Fruit fly (Drosophila melanogaster) whole organism, adult: ENCODE data around the gene CG3632.

ENCODE experiments used
- CG11617 ChIP-seq: fragments of 200-800 bp; sonication (Bioruptor generic); optimal IDR thresholded peaks from 2 replicates; lab custom pipeline; 2017; ENCODE audit warnings: mild to moderate bottlenecking, missing biosample characterization, missing genetic modification reagents, missing genetic modification characterization
- CG33017 ChIP-seq: fragments of 200-800 bp; sonication (Bioruptor generic); optimal IDR thresholded peaks from 2 replicates; lab custom pipeline; 2018; ENCODE audit warnings: missing biosample characterization, mild to moderate bottlenecking, missing genetic modification characterization, moderate library complexity
- Hr96 ChIP-seq: fragments of 200-800 bp; sonication (Bioruptor generic); optimal IDR thresholded peaks from 2 replicates; lab custom pipeline; 2016; ENCODE audit warnings: missing biosample characterization, missing genetic modification characterization
- bab1 ChIP-seq: fragments of 200-800 bp; sonication (Bioruptor generic); optimal IDR thresholded peaks from 3 replicates; lab custom pipeline; 2019; ENCODE audit warnings: missing biosample characterization, mild to moderate bottlenecking, missing genetic modification characterization, moderate library complexity
- cic ChIP-seq: fragments of 200-800 bp; sonication (Bioruptor generic); optimal IDR thresholded peaks from 2 replicates; lab custom pipeline; 2017; ENCODE audit warnings: missing biosample characterization, mild to moderate bottlenecking, missing genetic modification characterization, moderate library complexity
- kay ChIP-seq: fragments of 200-800 bp; sonication (Bioruptor generic); peaks from one replicate; lab custom pipeline; 2016; ENCODE audit warnings: missing biosample characterization, missing genetic modification characterization, borderline replicate concordance
- ovo ChIP-seq: fragments of 200-800 bp; sonication (Bioruptor generic); optimal IDR thresholded peaks from 2 replicates; lab custom pipeline; 2016; ENCODE audit warnings: missing biosample characterization, missing genetic modification characterization
- tj ChIP-seq: fragments of 200-800 bp; sonication (Bioruptor generic); optimal IDR thresholded peaks from 3 replicates; lab custom pipeline; 2017; ENCODE audit warnings: missing biosample characterization, mild to moderate bottlenecking, missing genetic modification characterization, moderate library complexity
- toe ChIP-seq: fragments of 200-800 bp; sonication (Bioruptor generic); optimal IDR thresholded peaks from 2 replicates; lab custom pipeline; 2016; ENCODE audit warnings: missing biosample characterization, missing genetic modification characterization

dm6 chrX:16297618-16298017, 1.1 kb downstream of the CG3632 start, which contains the start of gene ERp44:
- no peak for TF ChIP-seq Hr96
- TF ChIP-seq CG33017 (tag; lab: Kevin White, UChicago): no peak
- TF ChIP-seq ovo (GFP tag; lab: Kevin White, UChicago): no peak
- TF ChIP-seq cic (GFP tag; lab: Kevin White, UChicago): no peak
- no peak for TF ChIP-seq CG11617
- no peak for TF ChIP-seq toe
- no peak for TF ChIP-seq kay (GFP tag; lab: Kevin White, UChicago)
- no peak for TF ChIP-seq tj (GFP tag; lab: Kevin White, UChicago)
- TF ChIP-seq bab1: no peak
